Worm (Caenorhabditis elegans): ENCODE measurements around the gene Y54G2A.52.

DNA sequence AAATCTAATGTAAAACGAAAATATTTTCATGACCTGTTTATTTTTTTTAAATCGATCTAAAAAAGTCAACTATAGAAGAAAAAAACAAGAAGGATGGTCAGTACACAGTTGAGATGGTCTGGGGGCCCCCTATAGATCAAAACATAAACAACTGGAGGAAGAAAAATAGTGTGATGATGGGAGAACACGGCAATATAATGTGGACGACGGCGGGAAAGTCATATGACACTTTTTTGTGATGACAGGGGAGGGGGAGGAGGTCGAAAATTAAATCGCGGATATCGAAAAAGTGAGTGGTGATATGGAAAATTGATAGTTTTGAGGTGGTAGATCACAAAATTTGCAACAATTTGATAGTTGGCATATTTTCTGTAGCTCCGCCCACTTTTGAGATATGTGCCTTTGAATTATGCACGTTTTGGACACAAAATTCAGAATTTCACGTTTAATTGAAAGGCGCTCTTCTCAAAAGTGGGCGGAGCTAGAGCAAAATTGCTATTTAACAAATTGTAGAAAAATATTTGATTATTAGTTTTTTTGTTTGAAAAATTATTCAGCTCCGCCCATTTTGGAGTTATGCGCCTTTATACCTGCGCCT is 25.0 kb downstream of the Y54G2A.52 start:
- TF ChIP-seq nhr-28 (tag; optimal IDR thresholded peaks at IDR 0.05) (no peak), tbx-2 (tag; optimal IDR thresholded peaks at IDR 0.05) (no peak), pha-4 (tag; optimal IDR thresholded peaks at IDR 0.05) (peak; percentile 25), nhr-25 (tag; optimal IDR thresholded peaks at IDR 0.05) (peak; percentile 27), elt-1 (tag; optimal IDR thresholded peaks at IDR 0.05) (no peak), ZK546.5 (tag; optimal IDR thresholded peaks at IDR 0.05) (no peak), ceh-16 (tag; optimal IDR thresholded peaks at IDR 0.05) (no peak)
